Worm (Caenorhabditis elegans) whole organism, L4 larva: Measurements from ENCODE around the gene C29F4.3.

ENCODE experiments used
- aha-1 ChIP-seq: fragments of 150-350 bp; peaks from one replicate; lab custom pipeline; 2014; ENCODE audit warnings: missing biosample characterization, missing genetic modification characterization
- aly-2 ChIP-seq: sonication (generic microtip); optimal IDR thresholded peaks from 2 replicates; lab custom pipeline; 2018; ENCODE audit warnings: missing biosample characterization, missing genetic modification characterization
- ceh-44 ChIP-seq: fragments of 200-800 bp; sonication (Bioruptor generic); IDR thresholded peaks from 2 replicates; pipeline ENCODE4 v1.3.6; 2022; ENCODE audit warnings: missing genetic modification reagents, missing genetic modification characterization, missing compliant biosample characterization
- cey-2 ChIP-seq: sonication (generic microtip); optimal IDR thresholded peaks from 3 replicates; lab custom pipeline; 2017; ENCODE audit warnings: missing genetic modification characterization, mild to moderate bottlenecking, missing compliant biosample characterization, antibody characterized with exemption, borderline replicate concordance; ENCODE audit not compliant: insufficient read depth
- daf-16 ChIP-seq, 3 experiments: sonication (generic microtip); optimal IDR thresholded peaks; 2 replicates each; lab custom pipeline; 2016 to 2017; ENCODE audit warnings: missing genetic modification characterization in 3 of 3, missing genetic modification reagents in 3 of 3, mild to moderate bottlenecking in 2 of 3, missing compliant biosample characterization in 2 of 3, missing biosample characterization in 1 of 3, moderate library complexity in 1 of 3
- fos-1 ChIP-seq: fragments of 150-350 bp; optimal IDR thresholded peaks from 2 replicates; lab custom pipeline; 2014; ENCODE audit warnings: missing biosample characterization, missing genetic modification characterization
- lin-13 ChIP-seq: fragments of 150-350 bp; optimal IDR thresholded peaks from 2 replicates; lab custom pipeline; 2014; ENCODE audit warnings: missing biosample characterization, missing genetic modification reagents, missing genetic modification characterization
- lin-15B ChIP-seq: fragments of 150-350 bp; sonication (generic microtip); optimal IDR thresholded peaks from 3 replicates; lab custom pipeline; 2014; ENCODE audit warnings: missing biosample characterization, missing genetic modification characterization
- nhr-28 ChIP-seq: fragments of 150-350 bp; optimal IDR thresholded peaks from 2 replicates; lab custom pipeline; 2014; ENCODE audit warnings: missing biosample characterization, missing genetic modification characterization
- nhr-77 ChIP-seq: fragments of 150-350 bp; optimal IDR thresholded peaks from 2 replicates; lab custom pipeline; 2014; ENCODE audit warnings: missing biosample characterization, missing genetic modification characterization
- skn-1 ChIP-seq: fragments of 150-350 bp; optimal IDR thresholded peaks from 2 replicates; lab custom pipeline; 2014; ENCODE audit warnings: missing biosample characterization, missing genetic modification characterization
- zag-1 ChIP-seq: fragments of 150-350 bp; optimal IDR thresholded peaks from 2 replicates; lab custom pipeline; 2014; ENCODE audit warnings: missing biosample characterization, missing genetic modification characterization

DNA sequence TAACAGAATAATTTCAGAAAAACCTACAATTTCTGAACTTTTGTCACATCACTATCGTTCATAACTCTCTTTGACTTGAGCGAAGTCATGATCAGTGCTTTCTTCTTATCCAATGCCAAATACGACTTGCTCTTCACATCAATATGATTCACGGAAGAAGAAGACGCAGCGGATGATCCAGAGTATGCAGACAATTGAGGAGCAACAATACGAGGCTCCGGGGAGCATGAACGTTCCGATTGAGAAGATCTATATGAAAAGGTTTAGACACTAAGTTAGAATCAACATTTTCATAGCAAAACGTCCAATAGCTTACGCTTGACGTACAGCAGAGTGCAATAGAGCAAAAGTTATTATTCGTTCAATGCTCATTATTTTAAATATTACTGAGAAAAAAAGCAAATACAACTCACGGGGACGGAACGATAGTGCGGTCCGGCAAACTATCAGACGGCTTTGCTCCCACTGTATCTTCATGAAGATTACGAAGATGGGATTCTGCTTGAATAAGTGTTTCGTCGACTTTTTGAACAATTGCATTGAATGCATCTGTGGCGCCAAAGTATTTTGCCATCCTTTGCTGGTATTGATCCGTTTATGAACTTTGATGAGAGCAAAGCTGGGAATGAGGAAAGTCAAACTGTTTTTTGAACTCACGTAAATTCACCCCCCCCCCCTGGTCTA lies 36.9 kb upstream of the C29F4.3 start, which contains the start of gene C05C12.5:
- peak; percentile 91 for TF ChIP-seq aha-1
- no peak for TF ChIP-seq lin-13 (GFP tag; lab: Kevin White, UChicago)
- TF ChIP-seq lin-15B = no peak
- no peak for TF ChIP-seq cey-2 (tag; lab: Kevin White, UChicago)
- no peak for TF ChIP-seq nhr-77 (tag; lab: Kevin White, UChicago)
- no peak for TF ChIP-seq nhr-28 (tag; lab: Kevin White, UChicago)
- no peak for TF ChIP-seq daf-16 (GFP tag; optimal IDR thresholded peaks at IDR 0.05; lab: Kevin White, UChicago)
- no peak for TF ChIP-seq daf-16 (tag; optimal IDR thresholded peaks at IDR 0.05; lab: Kevin White, UChicago)
- TF ChIP-seq fos-1 (tag; lab: Kevin White, UChicago) = no peak
- TF ChIP-seq zag-1 (tag; lab: Kevin White, UChicago) = no peak
- TF ChIP-seq ceh-44 = no peak
- no peak for TF ChIP-seq skn-1 (tag; lab: Kevin White, UChicago)
- no peak for TF ChIP-seq aly-2 (tag; lab: Kevin White, UChicago)
